Fruit fly (Drosophila melanogaster) Kc167 (cell line): Measurements from ENCODE around the gene CG31867.

Experiments
- Myc ChIP-seq: fragments of >200 bp; optimal IDR thresholded peaks from 2 replicates; lab custom pipeline; 2017; ENCODE audit warnings: missing external identifiers
- Sin3A ChIP-seq: fragments of >200 bp; optimal IDR thresholded peaks from 2 replicates; lab custom pipeline; 2018; ENCODE audit warnings: missing external identifiers
- h ChIP-seq: fragments of >200 bp; optimal IDR thresholded peaks from 3 replicates; lab custom pipeline; 2018; ENCODE audit warnings: missing external identifiers
- insv ChIP-seq: fragments of >200 bp; optimal IDR thresholded peaks from 3 replicates; lab custom pipeline; 2018; ENCODE audit warnings: missing external identifiers
- psq ChIP-seq: fragments of >200 bp; optimal IDR thresholded peaks from 2 replicates; lab custom pipeline; 2017; ENCODE audit warnings: missing external identifiers
- ttk ChIP-seq: sonication (Bioruptor generic); optimal IDR thresholded peaks from 2 replicates; lab custom pipeline; 2017; ENCODE audit warnings: missing external identifiers

CG31867 gene

DNA sequence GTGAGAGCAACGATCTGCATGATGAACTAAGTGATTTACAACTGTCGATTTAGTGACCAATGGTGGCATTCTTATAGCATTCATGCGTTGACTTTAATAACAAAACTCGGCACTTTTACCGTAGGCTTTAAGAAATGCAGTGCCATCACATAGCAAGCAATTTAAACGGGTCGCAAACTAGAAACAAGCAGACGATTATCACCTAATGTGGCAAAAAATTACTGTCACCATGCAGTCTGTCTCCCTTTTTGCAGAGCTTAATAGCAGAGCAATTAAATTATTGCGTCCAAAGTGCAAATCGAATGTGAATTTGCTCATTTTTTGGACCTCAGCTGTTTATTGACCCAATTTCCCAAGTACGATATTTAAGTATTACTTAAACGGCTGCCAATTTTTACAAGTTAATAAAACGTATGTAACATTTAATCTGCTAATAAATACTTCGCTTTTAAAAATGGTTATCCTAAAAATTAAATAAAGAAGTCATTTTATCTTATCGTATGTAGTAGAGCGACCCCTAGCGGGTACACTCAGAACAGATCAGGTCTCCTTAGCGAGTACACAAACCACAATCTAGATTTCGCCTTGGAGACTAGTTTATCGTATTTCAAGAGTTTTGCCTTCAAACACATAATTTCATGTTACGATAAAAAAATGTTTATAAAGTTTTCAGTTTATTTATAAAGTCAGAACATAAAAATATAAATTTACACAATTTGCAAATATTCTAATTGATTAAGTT lies 26.6 kb upstream of the CG31867 start, which contains the start of gene Vm32E:
Vm32E (minus strand) TSS at position 51 of the 742 bp plus-strand sequence.
- no peak for TF ChIP-seq insv (lab: Kevin White, UChicago)
- no peak for TF ChIP-seq h
- TF ChIP-seq ttk (lab: Kevin White, UChicago), result no peak

dm6 chr2L:11170549-11170948 lies 25.3 kb upstream of the CG31867 start:
- no peak for TF ChIP-seq h

DNA sequence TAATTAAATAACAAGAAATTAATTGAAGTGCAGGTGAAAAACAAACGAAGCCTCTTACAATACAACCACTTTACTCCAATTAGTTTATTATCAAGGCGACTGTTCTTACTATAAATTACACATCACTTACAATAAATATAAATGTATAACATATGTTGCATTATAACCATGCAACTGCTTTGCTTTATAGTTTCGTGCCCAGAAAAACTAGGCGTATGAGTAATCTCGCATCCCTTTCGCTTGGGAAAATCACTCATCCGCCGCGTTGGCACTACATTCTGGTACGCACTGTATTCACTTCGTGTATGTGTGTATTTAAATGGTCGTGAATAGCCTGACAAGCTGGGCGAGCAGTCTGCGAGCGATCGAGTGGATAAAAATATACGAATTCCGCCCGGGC lies 24.7 kb upstream of the CG31867 start:
- TF ChIP-seq ttk (lab: Kevin White, UChicago) (no peak), Sin3A (no peak), Myc (no peak), psq (lab: Kevin White, UChicago) (no peak), h (no peak), insv (lab: Kevin White, UChicago) (no peak)

dm6 chr2L:11168684-11169549 lies 23.7 kb upstream of the CG31867 start:
- TF ChIP-seq insv (lab: Kevin White, UChicago) (no peak), Myc (no peak), psq (lab: Kevin White, UChicago) (no peak), Sin3A (no peak), ttk (lab: Kevin White, UChicago) (no peak), h (no peak)

DNA sequence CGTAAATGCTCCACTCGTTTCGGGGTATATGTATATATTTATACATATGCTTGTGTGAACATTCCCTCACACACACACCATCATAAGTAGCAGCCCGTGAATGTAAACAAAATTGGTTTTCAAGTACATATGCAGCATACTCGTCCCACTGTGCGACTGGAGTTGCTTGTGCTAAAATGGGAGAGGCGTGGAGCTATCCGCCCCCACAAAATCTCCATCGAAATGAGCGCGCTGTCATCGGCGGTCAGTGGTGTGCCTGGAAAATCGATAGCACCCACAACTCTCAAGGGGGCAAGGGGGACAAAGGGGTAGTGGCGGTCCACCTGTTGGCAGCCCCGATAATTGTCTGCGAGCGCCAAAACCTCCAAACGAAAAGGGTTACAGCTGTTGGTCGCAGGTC lies 22.8 kb upstream of the CG31867 start:
- no peak for TF ChIP-seq Myc
- no peak for TF ChIP-seq Sin3A
- no peak for TF ChIP-seq ttk (lab: Kevin White, UChicago)
- no peak for TF ChIP-seq insv (lab: Kevin White, UChicago)
- TF ChIP-seq h, result no peak
- TF ChIP-seq psq (lab: Kevin White, UChicago), result no peak

DNA sequence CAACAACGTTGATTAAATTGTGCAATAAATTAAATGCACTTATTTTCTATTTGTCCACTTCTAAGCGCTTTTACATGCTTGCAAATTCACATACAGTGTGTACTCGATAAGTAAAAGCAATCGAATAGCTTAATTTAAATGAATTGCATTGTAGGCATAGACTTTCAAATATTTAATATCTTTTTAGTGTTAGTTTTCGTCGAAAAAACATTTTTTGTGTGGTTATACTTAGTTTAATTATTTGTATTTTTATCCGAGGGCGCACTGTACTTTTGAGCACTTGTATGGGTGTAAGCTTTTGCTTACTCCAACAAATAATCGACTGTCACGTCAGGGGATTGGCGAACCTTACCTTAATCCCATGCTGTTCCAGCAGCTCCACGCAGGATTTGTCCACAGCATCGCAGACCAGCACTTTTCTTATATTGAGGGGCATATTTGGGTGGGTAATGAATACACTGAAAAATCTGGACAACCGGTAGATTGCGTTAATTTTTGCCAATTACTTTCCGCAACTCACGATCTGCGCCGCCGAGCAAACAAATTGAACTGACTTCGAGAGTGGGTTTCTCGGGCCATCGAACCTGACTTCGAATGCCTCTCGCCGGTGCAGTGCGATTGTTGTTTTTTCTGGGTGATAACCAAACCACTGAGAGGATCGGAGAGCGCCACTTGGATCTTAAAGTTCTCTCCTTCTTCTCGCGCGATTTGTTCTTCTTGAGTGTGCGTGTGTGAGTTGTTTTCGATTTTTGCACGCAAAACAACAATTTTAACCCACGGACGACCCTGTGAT lies 10.1 kb upstream of the CG31867 start, which contains the start of gene CG6287:
CG6287 (minus strand) TSS at position 556 of the 793 bp plus-strand sequence.
- TF ChIP-seq ttk (lab: Kevin White, UChicago) (no peak), psq (lab: Kevin White, UChicago) (no peak), Sin3A (no peak), Myc (no peak), insv (lab: Kevin White, UChicago) (no peak), h (no peak)

DNA sequence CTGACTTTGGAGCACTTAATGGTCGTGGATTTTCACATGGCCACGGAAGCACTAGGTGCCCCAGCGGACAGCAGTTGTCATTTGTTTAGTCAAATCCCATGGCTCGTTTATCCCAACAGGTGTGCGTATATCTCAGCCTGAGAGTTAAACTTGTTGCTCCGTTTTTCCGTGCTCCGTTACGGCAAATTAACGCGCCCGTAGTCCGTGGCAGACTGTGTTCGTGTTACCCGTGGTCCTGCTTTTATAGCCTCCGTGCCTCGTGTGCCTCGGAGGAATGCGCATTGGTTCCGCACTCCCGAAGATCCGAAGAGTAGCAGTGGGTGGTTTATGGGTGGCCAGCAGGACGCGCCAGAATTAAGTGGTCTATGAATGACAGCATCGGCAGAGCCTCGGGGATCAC lies 3.8 kb upstream of the CG31867 start, which contains the start of gene Gyc32E:
Gyc32E (minus strand) TSS at position 133 of the 400 bp plus-strand sequence.
- TF ChIP-seq Sin3A (no peak), insv (lab: Kevin White, UChicago) (no peak), ttk (lab: Kevin White, UChicago) (no peak), psq (lab: Kevin White, UChicago) (no peak), Myc (no peak), h (no peak)

dm6 chr2L:11136093-11136492 lies 9.1 kb downstream of the CG31867 start, which contains the start of gene hgo:
Gene hgo, plus strand, starts transcription at chr2L:11136393.
- TF ChIP-seq h (no peak), Myc (no peak), ttk (lab: Kevin White, UChicago) (no peak), insv (lab: Kevin White, UChicago) (no peak), Sin3A (no peak), psq (lab: Kevin White, UChicago) (no peak)

DNA sequence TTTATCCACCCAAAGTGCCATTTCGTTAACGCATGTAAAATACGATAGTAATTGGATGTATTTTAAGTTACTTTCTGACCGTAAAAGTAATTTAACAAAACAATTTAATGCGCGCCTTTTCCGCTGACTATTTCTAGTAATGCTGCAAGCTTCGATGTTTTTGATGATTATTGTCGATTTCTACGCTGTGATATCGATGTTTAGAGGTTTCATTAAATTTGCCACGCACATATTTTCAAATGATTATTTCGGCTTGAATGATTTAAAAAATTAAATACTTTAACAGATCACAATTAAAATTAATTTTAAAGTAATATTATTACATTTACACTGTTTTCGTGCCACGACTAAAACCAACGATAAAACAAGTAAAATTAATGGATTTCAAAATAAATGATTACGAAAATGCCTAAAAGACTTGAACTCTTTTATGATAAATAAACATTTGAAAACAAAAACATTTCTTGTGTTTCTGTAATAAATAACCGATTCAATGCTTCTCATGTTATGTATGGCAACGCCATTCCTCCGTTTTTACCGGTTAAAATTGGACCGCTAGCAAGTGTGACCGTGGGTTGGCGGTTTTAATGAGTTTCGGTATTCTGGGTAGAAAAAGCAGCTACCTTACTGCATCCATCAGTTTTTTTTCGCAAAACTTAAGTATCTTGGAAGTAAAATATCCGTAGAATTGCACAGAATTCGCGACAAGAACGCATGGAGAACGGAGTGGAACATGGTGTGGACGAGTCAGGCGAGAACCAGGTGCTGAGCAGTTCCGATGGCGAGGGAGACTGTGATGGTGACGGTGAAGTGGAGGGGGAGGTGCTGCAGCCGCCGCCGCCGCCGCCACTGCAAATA lies 14.8 kb downstream of the CG31867 start, which contains the start of the genes RfC38 and CG4751:
RfC38 (minus strand) TSS at position 495 of the 858 bp plus-strand sequence.
CG4751 (plus strand) TSS at position 587 of the 858 bp plus-strand sequence.
- no peak for TF ChIP-seq Myc
- no peak for TF ChIP-seq insv (lab: Kevin White, UChicago)
- TF ChIP-seq Sin3A, result no peak
- TF ChIP-seq ttk (lab: Kevin White, UChicago), result no peak
- no peak for TF ChIP-seq psq (lab: Kevin White, UChicago)
- no peak for TF ChIP-seq h

DNA sequence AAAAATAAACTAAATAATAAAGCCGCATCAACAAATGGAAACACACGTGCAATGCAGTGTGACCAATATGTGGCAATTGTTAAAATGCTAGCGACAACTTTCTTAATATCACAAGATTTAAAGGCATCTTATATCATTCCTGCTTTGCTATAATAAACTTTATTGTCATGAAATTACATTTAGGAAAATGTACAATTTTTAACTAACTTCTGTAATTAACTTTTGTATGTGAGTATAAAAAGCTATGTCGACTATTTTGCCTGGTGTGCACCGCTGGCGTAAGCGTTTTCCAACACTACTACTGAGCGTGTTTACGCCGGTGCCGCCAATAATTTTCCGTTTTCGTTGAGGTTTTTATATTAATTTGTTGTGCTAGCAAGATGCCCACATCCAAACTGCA lies 21.7 kb downstream of the CG31867 start, which contains the start of the genes Csl4 and Nup160:
Csl4 (minus strand) TSS at position 69 of the 400 bp plus-strand sequence.
Nup160 (plus strand) TSS at position 279 of the 400 bp plus-strand sequence.
- no peak for TF ChIP-seq h

dm6 chr2L:11121614-11122013 lies 23.6 kb downstream of the CG31867 start, which contains the start of gene Dnaaf4:
Gene Dnaaf4, minus strand, starts transcription at chr2L:11121714.
- TF ChIP-seq ttk (lab: Kevin White, UChicago) (no peak), psq (lab: Kevin White, UChicago) (no peak), Sin3A (no peak), insv (lab: Kevin White, UChicago) (no peak), Myc (no peak), h (no peak)
